Worm (Caenorhabditis elegans) whole organism, young adult: ENCODE results near the gene Y57G11C.8.

Source experiments
- B0336.3 ChIP-seq: fragments of 200-800 bp; sonication (Bioruptor generic); IDR thresholded peaks from 2 replicates; pipeline ENCODE4 v1.3.6; 2022; ENCODE audit warnings: missing genetic modification characterization, missing compliant biosample characterization
- C17E4.6 ChIP-seq: fragments of 200-800 bp; sonication (Bioruptor generic); IDR thresholded peaks from 2 replicates; pipeline ENCODE4 v1.3.6; 2022; ENCODE audit warnings: missing genetic modification reagents, missing genetic modification characterization, missing compliant biosample characterization
- F33H1.4 ChIP-seq: fragments of 200-800 bp; sonication (Bioruptor generic); IDR thresholded peaks from 2 replicates; pipeline ENCODE4 v1.3.6; 2022; ENCODE audit warnings: missing genetic modification reagents, missing genetic modification characterization, missing compliant biosample characterization
- ama-1 ChIP-seq, 3 experiments: fragments of 150-350 bp in 1 of 3; sonication (generic microtip) in 2 of 3; optimal IDR thresholded peaks; 2 replicates each; lab custom pipeline; 2014 to 2018; ENCODE audit warnings: missing biosample characterization in 2 of 3, missing genetic modification characterization in 2 of 3, missing genetic modification reagents in 2 of 3
- aptf-3 ChIP-seq: fragments of 200-800 bp; sonication (Bioruptor generic); IDR thresholded peaks from 2 replicates; pipeline ENCODE4 v1.3.6; 2022; ENCODE audit warnings: missing genetic modification characterization, missing compliant biosample characterization
- atf-7 ChIP-seq: sonication (generic microtip); optimal IDR thresholded peaks from 2 replicates; lab custom pipeline; 2017; ENCODE audit warnings: mild to moderate bottlenecking, missing genetic modification characterization, missing compliant biosample characterization
- athp-1 ChIP-seq: sonication (generic microtip); optimal IDR thresholded peaks from 2 replicates; lab custom pipeline; 2017; ENCODE audit warnings: mild to moderate bottlenecking, missing genetic modification characterization, missing compliant biosample characterization
- attf-5 ChIP-seq: fragments of 200-800 bp; sonication (Bioruptor generic); optimal IDR thresholded peaks from 2 replicates; lab custom pipeline; 2018; ENCODE audit warnings: mild to moderate bottlenecking, missing genetic modification characterization, missing compliant biosample characterization
- attf-6 ChIP-seq: fragments of 200-800 bp; sonication (Bioruptor generic); IDR thresholded peaks from 2 replicates; pipeline ENCODE4 v1.3.6; 2022; ENCODE audit warnings: missing genetic modification reagents, missing genetic modification characterization, missing compliant biosample characterization
- bed-1 ChIP-seq: fragments of 200-800 bp; sonication (Bioruptor generic); IDR thresholded peaks from 2 replicates; pipeline ENCODE4 v1.3.6; 2022; ENCODE audit warnings: missing genetic modification reagents, missing genetic modification characterization, missing compliant biosample characterization
- ccch-3 ChIP-seq: fragments of 200-800 bp; sonication (Bioruptor generic); optimal IDR thresholded peaks from 2 replicates; lab custom pipeline; 2018; ENCODE audit warnings: mild to moderate bottlenecking, missing genetic modification characterization, missing compliant biosample characterization
- cebp-1 ChIP-seq, 2 experiments: fragments of 200-800 bp in 1 of 2; sonication (Bioruptor generic) in 1 of 2; sonication (generic microtip) in 1 of 2; IDR thresholded peaks in 1 of 2; optimal IDR thresholded peaks in 1 of 2; 2 replicates each; pipeline versions ENCODE4 v1.3.6 to Lab custom; 2017 to 2022; ENCODE audit warnings: missing compliant biosample characterization in 2 of 2, missing genetic modification characterization in 2 of 2, mild to moderate bottlenecking in 1 of 2, missing genetic modification reagents in 1 of 2, moderate library complexity in 1 of 2
- ceh-40 ChIP-seq: fragments of 200-800 bp; sonication (Bioruptor generic); IDR thresholded peaks from 2 replicates; pipeline ENCODE4 v1.3.6; 2022; ENCODE audit warnings: missing genetic modification characterization, missing compliant biosample characterization
- die-1 ChIP-seq: sonication (generic microtip); optimal IDR thresholded peaks from 2 replicates; lab custom pipeline; 2016; ENCODE audit warnings: missing genotype, mild to moderate bottlenecking, missing genetic modification characterization, missing compliant biosample characterization
- dox-1 ChIP-seq: fragments of 200-800 bp; sonication (Bioruptor generic); IDR thresholded peaks from 2 replicates; pipeline ENCODE4 v1.3.6; 2022; ENCODE audit warnings: missing genetic modification reagents, missing genetic modification characterization, missing compliant biosample characterization
- efl-1 ChIP-seq: fragments of 150-350 bp; optimal IDR thresholded peaks from 2 replicates; lab custom pipeline; 2014; ENCODE audit warnings: missing biosample characterization, missing genetic modification reagents, missing genetic modification characterization
- egrh-3 ChIP-seq: fragments of 200-800 bp; sonication (Bioruptor generic); IDR thresholded peaks from 2 replicates; pipeline ENCODE4 v1.3.6; 2022; ENCODE audit warnings: missing genetic modification reagents, missing genetic modification characterization, missing compliant biosample characterization
- fkh-3 ChIP-seq: sonication (generic microtip); optimal IDR thresholded peaks from 2 replicates; lab custom pipeline; 2016; ENCODE audit warnings: mild to moderate bottlenecking, missing genetic modification characterization, missing compliant biosample characterization
- him-1 ChIP-seq: sonication (generic microtip); optimal IDR thresholded peaks from 2 replicates; lab custom pipeline; 2016; ENCODE audit warnings: missing genotype, missing genetic modification reagents, missing genetic modification characterization, missing compliant biosample characterization
- hlh-12 ChIP-seq: sonication (generic microtip); optimal IDR thresholded peaks from 2 replicates; lab custom pipeline; 2016; ENCODE audit warnings: missing genetic modification characterization, missing compliant biosample characterization
- hmg-1.2 ChIP-seq: fragments of 200-800 bp; sonication (Bioruptor generic); IDR thresholded peaks from 2 replicates; pipeline ENCODE4 v1.3.6; 2022; ENCODE audit warnings: missing genetic modification reagents, missing genetic modification characterization, missing compliant biosample characterization
- hrde-1 ChIP-seq: sonication (generic microtip); optimal IDR thresholded peaks from 2 replicates; lab custom pipeline; 2016; ENCODE audit warnings: missing genetic modification characterization, mild to moderate bottlenecking, missing compliant biosample characterization, moderate library complexity, missing genotype, missing genetic modification reagents, borderline replicate concordance
- let-607 ChIP-seq, 2 experiments: fragments of 200-800 bp in 1 of 2; sonication (Bioruptor generic) in 1 of 2; sonication (generic microtip) in 1 of 2; optimal IDR thresholded peaks; 2 replicates each; lab custom pipeline; 2016 to 2018; ENCODE audit warnings: mild to moderate bottlenecking in 2 of 2, missing compliant biosample characterization in 2 of 2, missing genetic modification characterization in 2 of 2, moderate library complexity in 2 of 2, missing genotype in 1 of 2
- lin-40 ChIP-seq: sonication (generic microtip); optimal IDR thresholded peaks from 2 replicates; lab custom pipeline; 2016; ENCODE audit warnings: missing genetic modification characterization, mild to moderate bottlenecking, missing compliant biosample characterization, missing genotype, missing genetic modification reagents
- lin-54 ChIP-seq: fragments of 200-800 bp; sonication (Bioruptor generic); optimal IDR thresholded peaks from 2 replicates; lab custom pipeline; 2018; ENCODE audit warnings: mild to moderate bottlenecking, missing genetic modification characterization, missing compliant biosample characterization
- lir-1 ChIP-seq: fragments of 200-800 bp; sonication (Bioruptor generic); conservative IDR thresholded peaks from 2 replicates; pipeline ENCODE4 v1.3.6; 2022; ENCODE audit warnings: missing genetic modification reagents, missing genetic modification characterization, missing compliant biosample characterization
- lsl-1 ChIP-seq: fragments of 200-800 bp; sonication (Bioruptor generic); optimal IDR thresholded peaks from 2 replicates; lab custom pipeline; 2018; ENCODE audit warnings: mild to moderate bottlenecking, missing genetic modification characterization, moderate library complexity, missing compliant biosample characterization
- lsy-27 ChIP-seq: sonication (generic microtip); optimal IDR thresholded peaks from 2 replicates; lab custom pipeline; 2017; ENCODE audit warnings: missing genetic modification characterization, mild to moderate bottlenecking, missing compliant biosample characterization, antibody characterized with exemption, missing genotype, borderline replicate concordance; ENCODE audit not compliant: insufficient read depth
- madf-6 ChIP-seq: fragments of 200-800 bp; sonication (Bioruptor generic); IDR thresholded peaks from 2 replicates; pipeline ENCODE4 v1.3.6; 2022; ENCODE audit warnings: missing genetic modification reagents, missing genetic modification characterization, missing compliant biosample characterization
- nfya-1 ChIP-seq: sonication (generic microtip); optimal IDR thresholded peaks from 2 replicates; lab custom pipeline; 2017; ENCODE audit warnings: antibody characterized with exemption, missing compliant biosample characterization, missing genetic modification characterization, borderline replicate concordance; ENCODE audit not compliant: insufficient read depth
- nfyb-1 ChIP-seq: fragments of 200-800 bp; sonication (Bioruptor generic); IDR thresholded peaks from 2 replicates; pipeline ENCODE4 v1.3.6; 2022; ENCODE audit warnings: missing genetic modification reagents, missing genetic modification characterization, missing compliant biosample characterization
- nhr-179 ChIP-seq: sonication (generic microtip); optimal IDR thresholded peaks from 2 replicates; lab custom pipeline; 2016; ENCODE audit warnings: mild to moderate bottlenecking, missing genetic modification characterization, missing compliant biosample characterization
- nhr-80 ChIP-seq: sonication (generic microtip); optimal IDR thresholded peaks from 2 replicates; lab custom pipeline; 2016; ENCODE audit warnings: missing genetic modification characterization, missing compliant biosample characterization
- pbrm-1 ChIP-seq: fragments of 200-800 bp; sonication (Bioruptor generic); IDR thresholded peaks from 2 replicates; pipeline ENCODE4 v1.3.6; 2022; ENCODE audit warnings: missing genetic modification reagents, missing genetic modification characterization, missing compliant biosample characterization
- rpc-1 ChIP-seq, 2 experiments: fragments of 150-350 bp in 1 of 2; sonication (generic microtip) in 1 of 2; optimal IDR thresholded peaks; 2 replicates each; lab custom pipeline; 2014 to 2018; ENCODE audit warnings: missing biosample characterization in 1 of 2, missing genetic modification characterization in 1 of 2, missing genetic modification reagents in 1 of 2, missing genotype in 1 of 2
- snpc-4 ChIP-seq, 5 experiments: fragments of 150-350 bp in 1 of 5; sonication (generic microtip) in 4 of 5; optimal IDR thresholded peaks; 2 replicates each; lab custom pipeline; 2014 to 2018; ENCODE audit warnings: missing genetic modification characterization in 5 of 5, missing biosample characterization in 3 of 5, antibody characterized with exemption in 2 of 5, mild to moderate bottlenecking in 2 of 5, missing compliant biosample characterization in 2 of 5, missing genotype in 2 of 5, moderate library complexity in 2 of 5, missing genetic modification reagents in 1 of 5
- somi-1 ChIP-seq: fragments of 200-800 bp; sonication (Bioruptor generic); optimal IDR thresholded peaks from 2 replicates; lab custom pipeline; 2018; ENCODE audit warnings: mild to moderate bottlenecking, missing genetic modification characterization, missing compliant biosample characterization
- tbp1 ChIP-seq: fragments of 200-800 bp; sonication (Bioruptor generic); optimal IDR thresholded peaks from 2 replicates; lab custom pipeline; 2018; ENCODE audit warnings: mild to moderate bottlenecking, missing genetic modification characterization, missing compliant biosample characterization
- tlf-1 ChIP-seq: fragments of 200-800 bp; sonication (Bioruptor generic); optimal IDR thresholded peaks from 2 replicates; lab custom pipeline; 2018; ENCODE audit warnings: mild to moderate bottlenecking, missing genetic modification characterization, missing compliant biosample characterization
- unc-130 ChIP-seq: sonication (generic microtip); optimal IDR thresholded peaks from 2 replicates; lab custom pipeline; 2016; ENCODE audit warnings: missing genetic modification reagents, missing genetic modification characterization, missing compliant biosample characterization
- unc-62 ChIP-seq: fragments of 150-350 bp; optimal IDR thresholded peaks from 2 replicates; lab custom pipeline; 2014; ENCODE audit warnings: missing biosample characterization, missing genetic modification reagents, missing genetic modification characterization
- xnd-1 ChIP-seq: sonication (generic microtip); optimal IDR thresholded peaks from 2 replicates; lab custom pipeline; 2016; ENCODE audit warnings: missing genotype, missing genetic modification reagents, missing genetic modification characterization, missing compliant biosample characterization
- zim-3 ChIP-seq: sonication (generic microtip); optimal IDR thresholded peaks from 2 replicates; lab custom pipeline; 2017; ENCODE audit warnings: mild to moderate bottlenecking, missing genetic modification characterization, moderate library complexity, missing compliant biosample characterization

Gene Y57G11C.8

ce11 chrIV:14786374-14787136 is 4.9 kb downstream of the Y57G11C.8 start, which contains the start of gene melo-1:
melo-1 (plus strand) TSS chrIV:14787031.
- TF ChIP-seq attf-5 (GFP tag; lab: Kevin White, UChicago) (peak; percentile 46), dox-1 (peak; percentile 39; the same call in 1 of the 2 replicates), ceh-40 (GFP tag; lab: Robert Waterston, UW) (no peak), snpc-4 (GFP tag; optimal IDR thresholded peaks at IDR 0.05; lab: Kevin White, UChicago) (no peak), snpc-4 (tag; optimal IDR thresholded peaks at IDR 0.05; lab: Kevin White, UChicago) (peak; percentile 8 to 67 (median 40)), egrh-3 (no peak), lir-1 (GFP tag; lab: Robert Waterston, UW) (no peak), hlh-12 (tag; lab: Kevin White, UChicago) (no peak), hmg-1.2 (GFP tag; lab: Robert Waterston, UW) (peak; percentile 94), him-1 (tag; lab: Kevin White, UChicago) (no peak), F33H1.4 (peak; percentile 38; the same call in 1 of the 2 replicates), lin-40 (tag; lab: Kevin White, UChicago) (peak; percentile 7), C17E4.6 (no peak), lsl-1 (GFP tag; lab: Kevin White, UChicago) (peak; percentile 76), nhr-80 (tag; lab: Kevin White, UChicago) (peak; percentile 29), pbrm-1 (GFP tag; lab: Robert Waterston, UW) (peak; percentile 22; the same call in 1 of the 2 replicates), lin-54 (GFP tag; lab: Kevin White, UChicago) (peak; percentile 23), let-607 (tag; optimal IDR thresholded peaks at IDR 0.05; lab: Kevin White, UChicago) (peak; percentile 76 to 80), fkh-3 (tag; lab: Kevin White, UChicago) (no peak), cebp-1 (GFP tag; IDR thresholded peaks at IDR 0.05; lab: Robert Waterston, UW) (no peak), cebp-1 (tag; optimal IDR thresholded peaks at IDR 0.05; lab: Kevin White, UChicago) (peak; percentile 64), B0336.3 (GFP tag; lab: Robert Waterston, UW) (0 out of 2 replicates have a peak, but pooled peaks have one; percentile 18), attf-6 (GFP tag; lab: Robert Waterston, UW) (0 out of 2 replicates have a peak, but pooled peaks have one; percentile 14)

- TF ChIP-seq nhr-179 (tag; lab: Kevin White, UChicago) = no peak
- TF ChIP-seq athp-1 (tag; lab: Kevin White, UChicago) = peak; percentile 31
- peak; percentile 35 for TF ChIP-seq tbp1
- no peak for TF ChIP-seq nfya-1
- TF ChIP-seq lsy-27 (tag; lab: Kevin White, UChicago) = no peak
- TF ChIP-seq efl-1 (GFP tag; lab: Kevin White, UChicago) = no peak
- TF ChIP-seq lsl-1 (GFP tag; lab: Kevin White, UChicago) = peak; percentile 0
- no peak for TF ChIP-seq unc-62 (GFP tag; lab: Kevin White, UChicago)
- peak in 1 of 2 experiments; percentile 20 for TF ChIP-seq let-607 (tag; optimal IDR thresholded peaks at IDR 0.05; lab: Kevin White, UChicago)
- no peak for TF ChIP-seq madf-6 (GFP tag; lab: Robert Waterston, UW)
- no peak for TF ChIP-seq rpc-1 (optimal IDR thresholded peaks at IDR 0.05; lab: Kevin White, UChicago)
- TF ChIP-seq rpc-1 (tag; optimal IDR thresholded peaks at IDR 0.05; lab: Kevin White, UChicago) = no peak
- TF ChIP-seq atf-7 (tag; lab: Kevin White, UChicago) = no peak
- TF ChIP-seq bed-1 = no peak
- TF ChIP-seq C17E4.6 = no peak
- TF ChIP-seq attf-5 (GFP tag; lab: Kevin White, UChicago) = no peak
- TF ChIP-seq tlf-1 (GFP tag; lab: Kevin White, UChicago) = peak; percentile 38
- TF ChIP-seq zim-3 = no peak
- no peak for TF ChIP-seq unc-130 (GFP tag; lab: Kevin White, UChicago)
- no peak for TF ChIP-seq nfyb-1 (GFP tag; lab: Robert Waterston, UW)
- no peak for TF ChIP-seq xnd-1 (tag; lab: Kevin White, UChicago)
- TF ChIP-seq ama-1 (optimal IDR thresholded peaks at IDR 0.05; lab: Kevin White, UChicago) = no peak
- peak in 1 of 2 experiments; percentile 47 for TF ChIP-seq ama-1 (GFP tag; optimal IDR thresholded peaks at IDR 0.05; lab: Kevin White, UChicago)
- peak; percentile 21 for TF ChIP-seq lin-54 (GFP tag; lab: Kevin White, UChicago)
- TF ChIP-seq ccch-3 = no peak
- TF ChIP-seq die-1 (tag; lab: Kevin White, UChicago) = peak; percentile 35
- TF ChIP-seq hrde-1 (tag; lab: Kevin White, UChicago) = peak; percentile 48
- TF ChIP-seq somi-1 (GFP tag; lab: Kevin White, UChicago) = peak; percentile 26
- TF ChIP-seq aptf-3 (GFP tag; lab: Robert Waterston, UW) = no peak
Observed at ce11 chrIV:14790579-14790978, 8.9 kb downstream of the Y57G11C.8 start.
